Fruit fly (Drosophila melanogaster) whole organism, embryonic: ENCODE data around the gene Ac13E.

Experiments used
- CG10431 ChIP-seq: fragments of 200-800 bp; sonication (Bioruptor generic); optimal IDR thresholded peaks from 3 replicates; lab custom pipeline; 2018; ENCODE audit warnings: missing biosample characterization, mild to moderate bottlenecking, missing genetic modification characterization
- CG11504 ChIP-seq: fragments of 200-800 bp; sonication (Bioruptor generic); optimal IDR thresholded peaks from 3 replicates; lab custom pipeline; 2019; ENCODE audit warnings: missing biosample characterization, mild to moderate bottlenecking, missing genetic modification characterization, moderate library complexity
- CG12071 ChIP-seq: fragments of 200-800 bp; sonication (Bioruptor generic); optimal IDR thresholded peaks from 3 replicates; lab custom pipeline; 2018; ENCODE audit warnings: missing biosample characterization, mild to moderate bottlenecking, missing genetic modification characterization
- CG12391 ChIP-seq: fragments of 200-800 bp; sonication (Bioruptor generic); optimal IDR thresholded peaks from 3 replicates; lab custom pipeline; 2018; ENCODE audit warnings: missing biosample characterization, mild to moderate bottlenecking, missing genetic modification characterization, moderate library complexity
- CG13424 ChIP-seq: fragments of 200-800 bp; sonication (Bioruptor generic); optimal IDR thresholded peaks from 2 replicates; lab custom pipeline; 2019; ENCODE audit warnings: missing biosample characterization, mild to moderate bottlenecking, missing genetic modification characterization, moderate library complexity
- CG17912 ChIP-seq: fragments of 200-800 bp; sonication (Bioruptor generic); optimal IDR thresholded peaks from 2 replicates; lab custom pipeline; 2018; ENCODE audit warnings: missing biosample characterization, mild to moderate bottlenecking, missing genetic modification characterization
- CG18599 ChIP-seq: fragments of 200-800 bp; sonication (Bioruptor generic); optimal IDR thresholded peaks from 3 replicates; lab custom pipeline; 2017; ENCODE audit warnings: missing biosample characterization, missing genetic modification characterization, mild to moderate bottlenecking, moderate library complexity, missing genetic modification reagents
- CG2116 ChIP-seq: fragments of 200-800 bp; sonication (Bioruptor generic); optimal IDR thresholded peaks from 3 replicates; lab custom pipeline; 2018; ENCODE audit warnings: missing biosample characterization, mild to moderate bottlenecking, missing genetic modification characterization
- CG2678 ChIP-seq: fragments of 200-800 bp; sonication (Bioruptor generic); optimal IDR thresholded peaks from 3 replicates; lab custom pipeline; 2019; ENCODE audit warnings: missing biosample characterization, mild to moderate bottlenecking, missing genetic modification characterization, moderate library complexity
- CG2712 ChIP-seq: fragments of 200-800 bp; optimal IDR thresholded peaks from 3 replicates; lab custom pipeline; 2019; ENCODE audit warnings: missing biosample characterization, mild to moderate bottlenecking, missing genetic modification characterization, moderate library complexity
- CG30403 ChIP-seq: fragments of 200-800 bp; sonication (Bioruptor generic); optimal IDR thresholded peaks from 3 replicates; lab custom pipeline; 2016; ENCODE audit warnings: missing biosample characterization, missing genetic modification characterization
- CG32532 ChIP-seq: fragments of 200-800 bp; sonication (Bioruptor generic); IDR thresholded peaks from 2 replicates; pipeline ENCODE4 v1.3.6; 2022; ENCODE audit warnings: missing biosample characterization, missing genetic modification characterization
- CG4360 ChIP-seq: fragments of 200-800 bp; sonication (Bioruptor generic); IDR thresholded peaks from 2 replicates; pipeline ENCODE4 v1.3.6; 2022; ENCODE audit warnings: missing biosample characterization, missing genetic modification characterization
- CG4854 ChIP-seq: fragments of 200-800 bp; sonication (Bioruptor generic); optimal IDR thresholded peaks from 2 replicates; lab custom pipeline; 2016; ENCODE audit warnings: missing biosample characterization, missing genetic modification characterization, inconsistent platforms
- CG5953 ChIP-seq: fragments of 200-800 bp; sonication (Bioruptor generic); IDR thresholded peaks from 2 replicates; pipeline ENCODE4 v1.3.6; 2022; ENCODE audit warnings: missing biosample characterization, missing genetic modification characterization
- CG6689 ChIP-seq: fragments of 200-800 bp; sonication (Bioruptor generic); IDR thresholded peaks from 2 replicates; pipeline ENCODE4 v1.3.6; 2022; ENCODE audit warnings: missing biosample characterization, missing genetic modification characterization
- CG7556 ChIP-seq: fragments of 200-800 bp; sonication (Bioruptor generic); optimal IDR thresholded peaks from 2 replicates; lab custom pipeline; 2017; ENCODE audit warnings: missing biosample characterization, mild to moderate bottlenecking, missing genetic modification characterization
- CG8290 ChIP-seq, 3 experiments: fragments of 200-800 bp; sonication (Bioruptor generic); optimal IDR thresholded peaks; 2 replicates each; lab custom pipeline; 2016 to 2019; ENCODE audit warnings: missing biosample characterization in 3 of 3, missing genetic modification characterization in 3 of 3, mild to moderate bottlenecking in 2 of 3, moderate library complexity in 1 of 3
- CG8388 ChIP-seq: fragments of 200-800 bp; sonication (Bioruptor generic); optimal IDR thresholded peaks from 2 replicates; lab custom pipeline; 2019; ENCODE audit warnings: missing biosample characterization, mild to moderate bottlenecking, missing genetic modification characterization, moderate library complexity
- CG8478 ChIP-seq: fragments of >200 bp; optimal IDR thresholded peaks from 2 replicates; lab custom pipeline; 2018
- CoRest ChIP-seq: fragments of 200-800 bp; sonication (Bioruptor generic); optimal IDR thresholded peaks from 3 replicates; lab custom pipeline; 2018; ENCODE audit warnings: missing biosample characterization, mild to moderate bottlenecking, missing genetic modification characterization, moderate library complexity
- Deaf1 ChIP-seq: fragments of 200-800 bp; optimal IDR thresholded peaks from 3 replicates; lab custom pipeline; 2019; ENCODE audit warnings: missing biosample characterization, mild to moderate bottlenecking, missing genetic modification characterization, moderate library complexity
- Dll ChIP-seq: fragments of 200-800 bp; sonication (Bioruptor generic); IDR thresholded peaks from 4 replicates; pipeline ENCODE4 v1.3.6; 2022; ENCODE audit warnings: missing biosample characterization, missing genetic modification characterization; ENCODE audit not compliant: partially characterized antibody
- GATAe ChIP-seq: fragments of 200-800 bp; sonication (Bioruptor generic); conservative IDR thresholded peaks from 2 replicates; pipeline ENCODE4 v1.3.6; 2022; ENCODE audit warnings: missing biosample characterization, missing genetic modification characterization
- Hr51 ChIP-seq, 2 experiments: fragments of 200-800 bp; sonication (Bioruptor generic); optimal IDR thresholded peaks; 2 replicates in 1 of 2; 3 replicates in 1 of 2; lab custom pipeline; 2016 to 2018; ENCODE audit warnings: missing biosample characterization in 2 of 2, missing genetic modification characterization in 2 of 2, mild to moderate bottlenecking in 1 of 2, moderate library complexity in 1 of 2
- Meics ChIP-seq: fragments of 200-800 bp; sonication (Bioruptor generic); optimal IDR thresholded peaks from 2 replicates; lab custom pipeline; 2017; ENCODE audit warnings: missing biosample characterization, mild to moderate bottlenecking, missing genetic modification characterization
- Six4 ChIP-seq: fragments of 200-800 bp; sonication (Bioruptor generic); optimal IDR thresholded peaks from 2 replicates; lab custom pipeline; 2016; ENCODE audit warnings: missing biosample characterization, missing genetic modification characterization
- Sox102F ChIP-seq: fragments of 200-800 bp; sonication (Bioruptor generic); optimal IDR thresholded peaks from 2 replicates; lab custom pipeline; 2018; ENCODE audit warnings: missing biosample characterization, mild to moderate bottlenecking, missing genetic modification characterization, moderate library complexity
- Spps ChIP-seq: fragments of 200-800 bp; sonication (Bioruptor generic); optimal IDR thresholded peaks from 2 replicates; lab custom pipeline; 2018; ENCODE audit warnings: missing biosample characterization, mild to moderate bottlenecking, missing genetic modification characterization
- Ssrp ChIP-seq: fragments of 200-800 bp; sonication (Bioruptor generic); optimal IDR thresholded peaks from 2 replicates; lab custom pipeline; 2018; ENCODE audit warnings: missing biosample characterization, mild to moderate bottlenecking, missing genetic modification characterization, moderate library complexity
- aop ChIP-seq: fragments of 200-800 bp; sonication (Bioruptor generic); IDR thresholded peaks from 2 replicates; pipeline ENCODE4 v1.3.6; 2022; ENCODE audit warnings: missing biosample characterization, missing genetic modification characterization
- bsh ChIP-seq, 2 experiments: fragments of 200-800 bp; sonication (Bioruptor generic); optimal IDR thresholded peaks; 2 replicates each; lab custom pipeline; 2017 to 2018; ENCODE audit warnings: mild to moderate bottlenecking in 2 of 2, missing biosample characterization in 2 of 2, missing genetic modification characterization in 2 of 2, moderate library complexity in 1 of 2
- btn ChIP-seq: fragments of 200-800 bp; sonication (Bioruptor generic); optimal IDR thresholded peaks from 2 replicates; lab custom pipeline; 2016; ENCODE audit warnings: missing biosample characterization, missing genetic modification characterization
- dmrt11E ChIP-seq: fragments of 200-800 bp; sonication (Bioruptor generic); optimal IDR thresholded peaks from 3 replicates; lab custom pipeline; 2018; ENCODE audit warnings: missing biosample characterization, mild to moderate bottlenecking, missing genetic modification characterization, moderate library complexity
- dmrt99B ChIP-seq: fragments of 200-800 bp; sonication (Bioruptor generic); optimal IDR thresholded peaks from 2 replicates; lab custom pipeline; 2018; ENCODE audit warnings: missing biosample characterization, mild to moderate bottlenecking, missing genetic modification characterization, moderate library complexity
- dysf ChIP-seq: fragments of 200-800 bp; sonication (Bioruptor generic); IDR thresholded peaks from 3 replicates; pipeline ENCODE4 v1.3.6; 2022; ENCODE audit warnings: missing biosample characterization, missing genetic modification characterization
- gem ChIP-seq: fragments of 200-800 bp; sonication (Bioruptor generic); optimal IDR thresholded peaks from 2 replicates; lab custom pipeline; 2019; ENCODE audit warnings: missing biosample characterization, mild to moderate bottlenecking, missing genetic modification characterization, moderate library complexity
- gfzf ChIP-seq: fragments of 200-800 bp; sonication (Bioruptor generic); optimal IDR thresholded peaks from 2 replicates; lab custom pipeline; 2016; ENCODE audit warnings: missing biosample characterization, mild to moderate bottlenecking, missing genetic modification characterization, moderate library complexity
- nmo ChIP-seq: fragments of 200-800 bp; sonication (Bioruptor generic); optimal IDR thresholded peaks from 2 replicates; lab custom pipeline; 2018; ENCODE audit warnings: missing biosample characterization, mild to moderate bottlenecking, missing genetic modification characterization, moderate library complexity
- oc ChIP-seq: fragments of 200-800 bp; sonication (Bioruptor generic); optimal IDR thresholded peaks from 2 replicates; lab custom pipeline; 2018; ENCODE audit warnings: missing biosample characterization, mild to moderate bottlenecking, missing genetic modification characterization, moderate library complexity
- pan ChIP-seq, 4 experiments: fragments of >200 bp in 3 of 4; fragments of 200-800 bp in 1 of 4; sonication (Bioruptor generic) in 1 of 4; optimal IDR thresholded peaks in 3 of 4; IDR thresholded peaks in 1 of 4; 2 replicates each; pipeline versions ENCODE4 v1.3.6 to Lab custom; 2017 to 2022; ENCODE audit warnings: missing biosample characterization in 2 of 4, missing genetic modification characterization in 2 of 4, mixed read lengths in 1 of 4
- phol ChIP-seq: fragments of 200-800 bp; sonication (Bioruptor generic); optimal IDR thresholded peaks from 3 replicates; lab custom pipeline; 2018; ENCODE audit warnings: missing biosample characterization, mild to moderate bottlenecking, missing genetic modification characterization, moderate library complexity
- sens ChIP-seq: fragments of 200-800 bp; sonication (Bioruptor generic); peaks from one replicate; lab custom pipeline; 2016; ENCODE audit warnings: missing biosample characterization, missing genetic modification characterization
- seq ChIP-seq: fragments of 200-800 bp; sonication (Bioruptor generic); IDR thresholded peaks from 2 replicates; pipeline ENCODE4 v1.3.6; 2022; ENCODE audit warnings: missing biosample characterization, missing genetic modification characterization
- slbo ChIP-seq: fragments of 200-800 bp; sonication (Bioruptor generic); IDR thresholded peaks from 2 replicates; pipeline ENCODE4 v1.3.6; 2022; ENCODE audit warnings: missing biosample characterization, missing genetic modification characterization
- sug ChIP-seq: fragments of 200-800 bp; optimal IDR thresholded peaks from 2 replicates; lab custom pipeline; 2019; ENCODE audit warnings: missing biosample characterization, mild to moderate bottlenecking, missing genetic modification characterization, moderate library complexity
- tgo ChIP-seq: fragments of 200-800 bp; sonication (Bioruptor generic); IDR thresholded peaks from 3 replicates; pipeline ENCODE4 v1.3.6; 2022; ENCODE audit warnings: missing biosample characterization, missing genetic modification characterization
- tio ChIP-seq: fragments of 200-800 bp; sonication (Bioruptor generic); optimal IDR thresholded peaks from 2 replicates; lab custom pipeline; 2017; ENCODE audit warnings: missing biosample characterization, missing genetic modification characterization, inconsistent platforms
- ttk ChIP-seq: fragments of 200-800 bp; sonication (Bioruptor generic); IDR thresholded peaks from 2 replicates; pipeline ENCODE4 v2.1.2; 2022; ENCODE audit warnings: missing biosample characterization, missing genetic modification characterization
- wdn ChIP-seq: fragments of 200-800 bp; sonication (Bioruptor generic); IDR thresholded peaks from 2 replicates; pipeline ENCODE4 v1.3.6; 2022; ENCODE audit warnings: missing biosample characterization, missing genetic modification characterization

The Ac13E gene

dm6 chrX:15530369-15530768 lies 23.7 kb downstream of the Ac13E start (continued):
- TF ChIP-seq CG11504 (tag; lab: Kevin White, UChicago) (peak; percentile 59), dmrt99B (tag; lab: Kevin White, UChicago) (peak; percentile 50), gem (peak; percentile 52), slbo (GFP tag; lab: Robert Waterston, UW) (peak; percentile 14; the same call in 1 of the 2 replicates), nmo (GFP tag; lab: Kevin White, UChicago) (peak; percentile 28), CG8388 (no peak), CG10431 (GFP tag; lab: Kevin White, UChicago) (no peak), tgo (GFP tag; lab: Robert Waterston, UW) (peak; percentile 24; the same call in 1 of the 3 replicates), CG8290 (GFP tag; optimal IDR thresholded peaks at IDR 0.05; lab: Kevin White, UChicago) (no peak), CG8290 (tag; optimal IDR thresholded peaks at IDR 0.05; lab: Kevin White, UChicago) (no peak), tio (GFP tag; lab: Kevin White, UChicago) (peak; percentile 3), CG18599 (GFP tag; lab: Kevin White, UChicago) (peak; percentile 19), oc (tag; lab: Kevin White, UChicago) (no peak), CG12391 (tag; lab: Kevin White, UChicago) (peak; percentile 27), CG17912 (GFP tag; lab: Kevin White, UChicago) (no peak), btn (GFP tag; lab: Kevin White, UChicago) (no peak), CG4360 (no peak), pan (optimal IDR thresholded peaks at IDR 0.05; lab: Kevin White, UChicago) (no peak), pan (GFP tag; optimal IDR thresholded peaks at IDR 0.05 in 1 of 2, IDR thresholded peaks at IDR 0.05 in 1 of 2) (no peak), CG2712 (tag; lab: Kevin White, UChicago) (peak; percentile 8), CG30403 (peak; percentile 9), Ssrp (tag; lab: Kevin White, UChicago) (no peak), CG8478 (no peak), CG7556 (GFP tag; lab: Kevin White, UChicago) (peak; percentile 29), ttk (GFP tag; lab: Robert Waterston, UW) (no peak), Hr51 (GFP tag; optimal IDR thresholded peaks at IDR 0.05; lab: Kevin White, UChicago) (peak in 1 of 2 experiments; percentile 38), phol (tag; lab: Kevin White, UChicago) (peak; percentile 25), dysf (GFP tag; lab: Robert Waterston, UW) (0 out of 3 replicates have a peak, but pooled peaks have one; percentile 36), CG4854 (GFP tag; lab: Kevin White, UChicago) (no peak), CG13424 (tag; lab: Kevin White, UChicago) (peak; percentile 18), seq (GFP tag; lab: Robert Waterston, UW) (no peak), CG6689 (GFP tag; lab: Robert Waterston, UW) (no peak), dmrt11E (no peak), gfzf (GFP tag; lab: Kevin White, UChicago) (no peak), GATAe (GFP tag; lab: Robert Waterston, UW) (no peak), aop (GFP tag; lab: Robert Waterston, UW) (no peak), CG2116 (no peak), sug (no peak), wdn (GFP tag; lab: Robert Waterston, UW) (no peak), CG32532 (GFP tag; lab: Robert Waterston, UW) (no peak), sens (GFP tag; lab: Kevin White, UChicago) (peak; percentile 24), Spps (tag; lab: Kevin White, UChicago) (no peak), Dll (GFP tag; lab: Robert Waterston, UW) (no peak), Deaf1 (no peak), Meics (GFP tag; lab: Kevin White, UChicago) (peak; percentile 19), Sox102F (peak; percentile 9), CoRest (peak; percentile 32), CG5953 (GFP tag; lab: Robert Waterston, UW) (no peak), CG2678 (tag; lab: Kevin White, UChicago) (peak; percentile 39), CG12071 (GFP tag; lab: Kevin White, UChicago) (no peak), bsh (GFP tag; optimal IDR thresholded peaks at IDR 0.05; lab: Kevin White, UChicago) (peak in 1 of 2 experiments; percentile 19), Six4 (GFP tag; lab: Kevin White, UChicago) (no peak)
